Worm (Caenorhabditis elegans) whole organism, L1 larva: ENCODE measurements around the gene K02E2.1.

Experiments used
- C16A3.4 ChIP-seq: fragments of 150-350 bp; optimal IDR thresholded peaks from 2 replicates; lab custom pipeline; 2014; ENCODE audit warnings: missing biosample characterization, missing genetic modification characterization
- alr-1 ChIP-seq: fragments of 200-800 bp; sonication (Bioruptor generic); optimal IDR thresholded peaks from 2 replicates; lab custom pipeline; 2018; ENCODE audit warnings: borderline replicate concordance, mild to moderate bottlenecking, missing genetic modification characterization, missing compliant biosample characterization
- ama-1 ChIP-seq: fragments of 150-350 bp; optimal IDR thresholded peaks from 2 replicates; lab custom pipeline; 2014
- blmp-1 ChIP-seq: fragments of 150-350 bp; optimal IDR thresholded peaks from 2 replicates; lab custom pipeline; 2014; ENCODE audit warnings: missing biosample characterization, missing genetic modification characterization
- ceh-63 ChIP-seq: fragments of 200-800 bp; sonication (Bioruptor generic); optimal IDR thresholded peaks from 2 replicates; lab custom pipeline; 2018; ENCODE audit warnings: mild to moderate bottlenecking, missing genetic modification characterization, missing compliant biosample characterization
- dpl-1 ChIP-seq, 3 experiments: fragments of 150-350 bp in 2 of 3; sonication (generic microtip) in 1 of 3; optimal IDR thresholded peaks; 2 replicates each; lab custom pipeline; 2014 to 2017; ENCODE audit warnings: missing biosample characterization in 3 of 3, missing genetic modification characterization in 3 of 3, missing genetic modification reagents in 3 of 3
- dsc-1 ChIP-seq: sonication (generic microtip); optimal IDR thresholded peaks from 2 replicates; lab custom pipeline; 2016; ENCODE audit warnings: mild to moderate bottlenecking, missing genetic modification characterization, missing compliant biosample characterization
- efl-1 ChIP-seq, 4 experiments: fragments of 150-350 bp; optimal IDR thresholded peaks in 3 of 4; peaks in 1 of 4; 1 replicate in 1 of 4; 2 replicates in 3 of 4; lab custom pipeline; 2014; ENCODE audit warnings: missing biosample characterization in 2 of 4, missing genetic modification characterization in 2 of 4, missing genetic modification reagents in 2 of 4
- elt-2 ChIP-seq: sonication (generic microtip); optimal IDR thresholded peaks from 2 replicates; lab custom pipeline; 2016; ENCODE audit warnings: missing genetic modification characterization, mild to moderate bottlenecking, inconsistent platforms, missing compliant biosample characterization, missing genetic modification reagents
- ets-5 ChIP-seq: fragments of 200-800 bp; sonication (Bioruptor generic); IDR thresholded peaks from 2 replicates; pipeline ENCODE4 v1.3.6; 2022; ENCODE audit warnings: missing genetic modification characterization, missing compliant biosample characterization
- fkh-10 ChIP-seq: sonication (generic microtip); optimal IDR thresholded peaks from 2 replicates; lab custom pipeline; 2017; ENCODE audit warnings: missing biosample characterization, missing genetic modification reagents, missing genetic modification characterization
- fkh-8 ChIP-seq: sonication (generic microtip); optimal IDR thresholded peaks from 2 replicates; lab custom pipeline; 2016; ENCODE audit warnings: mild to moderate bottlenecking, missing genetic modification characterization, missing compliant biosample characterization
- grh-1 ChIP-seq: fragments of 200-800 bp; sonication (Bioruptor generic); IDR thresholded peaks from 2 replicates; pipeline ENCODE4 v1.3.6; 2022; ENCODE audit warnings: missing genetic modification reagents, missing genetic modification characterization, missing compliant biosample characterization
- hlh-17 ChIP-seq: fragments of 200-800 bp; sonication (Bioruptor generic); optimal IDR thresholded peaks from 2 replicates; lab custom pipeline; 2018; ENCODE audit warnings: missing genetic modification characterization, mild to moderate bottlenecking, missing compliant biosample characterization, moderate library complexity, borderline replicate concordance
- hlh-4 ChIP-seq: sonication (generic microtip); optimal IDR thresholded peaks from 2 replicates; lab custom pipeline; 2016; ENCODE audit warnings: mild to moderate bottlenecking, missing genetic modification characterization, missing compliant biosample characterization
- hpl-2 ChIP-seq: fragments of 150-350 bp; optimal IDR thresholded peaks from 2 replicates; lab custom pipeline; 2014; ENCODE audit warnings: missing biosample characterization, missing genetic modification reagents, missing genetic modification characterization
- irx-1 ChIP-seq: sonication (generic microtip); optimal IDR thresholded peaks from 2 replicates; lab custom pipeline; 2016; ENCODE audit warnings: missing genetic modification characterization, missing compliant biosample characterization
- isw-1 ChIP-seq: fragments of 200-800 bp; sonication (Bioruptor generic); IDR thresholded peaks from 2 replicates; pipeline ENCODE4 v1.3.6; 2022; ENCODE audit warnings: missing genetic modification characterization, missing compliant biosample characterization
- lin-15B ChIP-seq: fragments of 150-350 bp; sonication (generic microtip); optimal IDR thresholded peaks from 3 replicates; lab custom pipeline; 2014; ENCODE audit warnings: missing biosample characterization, missing genetic modification characterization
- lin-39 ChIP-seq: fragments of 150-350 bp; optimal IDR thresholded peaks from 2 replicates; lab custom pipeline; 2014; ENCODE audit warnings: missing biosample characterization, missing genetic modification reagents, missing genetic modification characterization
- lir-3 ChIP-seq: sonication (generic microtip); optimal IDR thresholded peaks from 2 replicates; lab custom pipeline; 2016; ENCODE audit warnings: mild to moderate bottlenecking, missing genetic modification characterization, moderate library complexity, missing compliant biosample characterization; ENCODE audit not compliant: poor library complexity
- lsy-2 ChIP-seq, 2 experiments: fragments of 150-350 bp; optimal IDR thresholded peaks; 2 replicates each; lab custom pipeline; 2014; ENCODE audit warnings: missing biosample characterization in 2 of 2, missing genetic modification characterization in 2 of 2
- mab-9 ChIP-seq: fragments of 200-800 bp; sonication (Bioruptor generic); IDR thresholded peaks from 2 replicates; pipeline ENCODE4 v1.3.6; 2022; ENCODE audit warnings: missing genetic modification reagents, missing genetic modification characterization, missing compliant biosample characterization
- mdl-1 ChIP-seq, 2 experiments: fragments of 150-350 bp; optimal IDR thresholded peaks; 2 replicates each; lab custom pipeline; 2014 to 2017; ENCODE audit warnings: missing biosample characterization in 2 of 2, missing genetic modification characterization in 2 of 2, inconsistent platforms in 1 of 2
- mep-1 ChIP-seq: fragments of 150-350 bp; optimal IDR thresholded peaks from 2 replicates; lab custom pipeline; 2014; ENCODE audit warnings: missing biosample characterization, missing genetic modification characterization
- nhr-11 ChIP-seq: fragments of 150-350 bp; optimal IDR thresholded peaks from 2 replicates; lab custom pipeline; 2014; ENCODE audit warnings: missing biosample characterization, missing genetic modification characterization
- nhr-47 ChIP-seq: sonication (generic microtip); optimal IDR thresholded peaks from 2 replicates; lab custom pipeline; 2016; ENCODE audit warnings: mild to moderate bottlenecking, missing genetic modification characterization, moderate library complexity, missing compliant biosample characterization
- nhr-77 ChIP-seq: fragments of 150-350 bp; optimal IDR thresholded peaks from 2 replicates; lab custom pipeline; 2014; ENCODE audit warnings: missing biosample characterization, missing genetic modification characterization
- nhr-85 ChIP-seq: sonication (generic microtip); peaks from one replicate; lab custom pipeline; 2016; ENCODE audit warnings: missing genetic modification characterization, inconsistent platforms, missing compliant biosample characterization
- pax-3 ChIP-seq: fragments of 200-800 bp; sonication (Bioruptor generic); optimal IDR thresholded peaks from 2 replicates; lab custom pipeline; 2018; ENCODE audit warnings: mild to moderate bottlenecking, missing genetic modification characterization, moderate library complexity, missing compliant biosample characterization
- pqm-1 ChIP-seq: sonication (generic microtip); optimal IDR thresholded peaks from 3 replicates; lab custom pipeline; 2017; ENCODE audit warnings: missing biosample characterization, missing genetic modification characterization
- sox-4 ChIP-seq: sonication (generic microtip); optimal IDR thresholded peaks from 2 replicates; lab custom pipeline; 2016; ENCODE audit warnings: missing genetic modification characterization, missing compliant biosample characterization
- sptf-1 ChIP-seq: fragments of 150-350 bp; optimal IDR thresholded peaks from 2 replicates; lab custom pipeline; 2014; ENCODE audit warnings: missing biosample characterization, missing genetic modification characterization
- tlp-1 ChIP-seq: fragments of 150-350 bp; optimal IDR thresholded peaks from 2 replicates; lab custom pipeline; 2014; ENCODE audit warnings: missing biosample characterization, missing genetic modification characterization
- unc-86 ChIP-seq: sonication (generic microtip); optimal IDR thresholded peaks from 2 replicates; lab custom pipeline; 2016; ENCODE audit warnings: missing genetic modification characterization, missing compliant biosample characterization
- unc-98 ChIP-seq: fragments of 200-800 bp; sonication (Bioruptor generic); IDR thresholded peaks from 2 replicates; pipeline ENCODE4 v1.3.6; 2022; ENCODE audit warnings: missing genetic modification characterization, missing compliant biosample characterization
- vab-15 ChIP-seq: sonication (generic microtip); optimal IDR thresholded peaks from 2 replicates; lab custom pipeline; 2017; ENCODE audit warnings: missing genotype, mild to moderate bottlenecking, missing genetic modification characterization, missing compliant biosample characterization
- zip-4 ChIP-seq: fragments of 200-800 bp; sonication (Bioruptor generic); optimal IDR thresholded peaks from 2 replicates; lab custom pipeline; 2018; ENCODE audit warnings: mild to moderate bottlenecking, missing genetic modification characterization, moderate library complexity, missing compliant biosample characterization

The K02E2.1 gene

ce11 chrV:20317442-20317841, 33.9 kb upstream of the K02E2.1 start, which contains the start of gene Y113G7C.1:
TSS of gene Y113G7C.1 (plus strand) at chrV:20317742.
- TF ChIP-seq mab-9 (GFP tag; lab: Robert Waterston, UW) (no peak), pax-3 (tag; lab: Kevin White, UChicago) (no peak), nhr-11 (tag; lab: Kevin White, UChicago) (no peak), C16A3.4 (no peak), lin-39 (tag; lab: Kevin White, UChicago) (no peak), elt-2 (tag; lab: Kevin White, UChicago) (no peak), vab-15 (tag; lab: Kevin White, UChicago) (no peak), mdl-1 (tag; optimal IDR thresholded peaks at IDR 0.05; lab: Kevin White, UChicago) (no peak), zip-4 (GFP tag; lab: Kevin White, UChicago) (no peak), fkh-10 (GFP tag; lab: Kevin White, UChicago) (no peak), sptf-1 (tag; lab: Kevin White, UChicago) (no peak), grh-1 (no peak), dpl-1 (GFP tag; optimal IDR thresholded peaks at IDR 0.05; lab: Kevin White, UChicago) (no peak), nhr-77 (tag; lab: Kevin White, UChicago) (no peak), dsc-1 (tag; lab: Kevin White, UChicago) (no peak), fkh-8 (no peak), isw-1 (no peak), lin-15B (no peak)

ce11 chrV:20325417-20325816, 25.9 kb upstream of the K02E2.1 start, which contains the start of gene Y38H6A.1:
TSS of gene Y38H6A.1 (plus strand) at chrV:20325717.
- TF ChIP-seq lir-3 (tag; lab: Kevin White, UChicago) = no peak
- TF ChIP-seq mep-1 (tag; lab: Kevin White, UChicago) = no peak
- TF ChIP-seq ceh-63 = no peak
- no peak for TF ChIP-seq nhr-47
- TF ChIP-seq ama-1 (lab: Kevin White, UChicago) = no peak
- TF ChIP-seq lsy-2 (tag; optimal IDR thresholded peaks at IDR 0.05; lab: Kevin White, UChicago) = no peak
- TF ChIP-seq unc-86 = no peak

- TF ChIP-seq nhr-85 (tag; lab: Kevin White, UChicago) (peak; percentile 17), hlh-17 (no peak)
Observed at ce11 chrV:20335264-20335663, 16.0 kb upstream of the K02E2.1 start, which contains the start of gene Y38H6A.5. TSS of gene Y38H6A.5 (minus strand) at chrV:20335364.

ce11 chrV:20338020-20338419, 13.3 kb upstream of the K02E2.1 start:
- no peak for TF ChIP-seq vab-15 (tag; lab: Kevin White, UChicago)
- no peak for TF ChIP-seq hpl-2 (GFP tag; lab: Kevin White, UChicago)
- TF ChIP-seq hlh-4 = no peak
- no peak for TF ChIP-seq lir-3 (tag; lab: Kevin White, UChicago)
- TF ChIP-seq alr-1 (tag; lab: Kevin White, UChicago) = no peak
- no peak for TF ChIP-seq tlp-1
- no peak for TF ChIP-seq ets-5 (GFP tag; lab: Robert Waterston, UW)
- no peak for TF ChIP-seq lin-39 (tag; lab: Kevin White, UChicago)
- TF ChIP-seq C16A3.4 = no peak
- TF ChIP-seq pqm-1 = no peak
- no peak for TF ChIP-seq mab-9 (GFP tag; lab: Robert Waterston, UW)
- TF ChIP-seq, all 84 proteins: peak for 0

ce11 chrV:20338870-20339269, 12.4 kb upstream of the K02E2.1 start:
- TF ChIP-seq fkh-10 (GFP tag; lab: Kevin White, UChicago) (peak; percentile 44), blmp-1 (tag; lab: Kevin White, UChicago) (no peak), sox-4 (tag; lab: Kevin White, UChicago) (no peak), unc-98 (GFP tag; lab: Robert Waterston, UW) (no peak), efl-1 (optimal IDR thresholded peaks at IDR 0.05; lab: Kevin White, UChicago) (no peak), efl-1 (GFP tag; optimal IDR thresholded peaks at IDR 0.05 in 1 of 2; lab: Kevin White, UChicago) (no peak), irx-1 (peak; percentile 23), mdl-1 (tag; optimal IDR thresholded peaks at IDR 0.05; lab: Kevin White, UChicago) (no peak), tlp-1 (no peak), mab-9 (GFP tag; lab: Robert Waterston, UW) (no peak)
